Worm (Caenorhabditis elegans) whole organism, L4/young adult: Measurements from ENCODE around the gene gex-3.

ENCODE experiments used
- W03F9.2 ChIP-seq: fragments of 150-350 bp; optimal IDR thresholded peaks from 2 replicates; lab custom pipeline; 2014; ENCODE audit warnings: missing biosample characterization, missing genetic modification characterization
- dao-5 ChIP-seq: sonication (generic microtip); optimal IDR thresholded peaks from 2 replicates; lab custom pipeline; 2016; ENCODE audit warnings: missing genotype, missing genetic modification characterization, moderate library complexity, missing compliant biosample characterization
- him-1 ChIP-seq: sonication (generic microtip); optimal IDR thresholded peaks from 2 replicates; lab custom pipeline; 2016; ENCODE audit warnings: missing genotype, missing genetic modification reagents, missing genetic modification characterization, missing compliant biosample characterization

DNA sequence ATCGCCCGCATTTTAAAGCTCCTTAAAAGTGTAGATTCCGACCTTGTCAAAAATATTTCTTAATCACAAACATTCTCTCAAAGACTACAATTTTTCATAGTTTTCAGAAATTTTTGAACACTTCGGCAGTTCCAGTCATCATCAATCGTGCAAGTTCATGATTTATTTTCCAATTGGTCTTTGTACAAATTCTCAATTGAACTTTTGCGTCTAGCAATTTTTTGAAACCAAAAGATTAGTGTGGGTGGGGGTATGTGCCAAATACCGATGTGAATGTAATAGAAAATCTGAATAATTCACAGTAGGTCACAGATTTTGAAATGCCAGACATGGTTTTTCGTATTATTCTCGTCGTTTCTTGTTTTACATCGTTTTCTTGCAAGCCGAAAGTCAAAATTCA, 34.1 kb downstream of the gex-3 start, which contains the start of gene clec-185:
- TF ChIP-seq dao-5 (tag; lab: Kevin White, UChicago) (no peak), him-1 (no peak), W03F9.2 (no peak)
